Fruit fly (Drosophila melanogaster): ENCODE measurements around the gene MED27.

dm6 chr3R:5647705-5648568 lies 7.0 kb upstream of the MED27 start:
- TF ChIP-seq CTCF (optimal IDR thresholded peaks at IDR 0.05) (no peak), CG8478 (optimal IDR thresholded peaks at IDR 0.05) (no peak)

Data from S2 (cell line).